Worm (Caenorhabditis elegans): Measurements from ENCODE around the gene zhp-4.

Gene zhp-4

DNA sequence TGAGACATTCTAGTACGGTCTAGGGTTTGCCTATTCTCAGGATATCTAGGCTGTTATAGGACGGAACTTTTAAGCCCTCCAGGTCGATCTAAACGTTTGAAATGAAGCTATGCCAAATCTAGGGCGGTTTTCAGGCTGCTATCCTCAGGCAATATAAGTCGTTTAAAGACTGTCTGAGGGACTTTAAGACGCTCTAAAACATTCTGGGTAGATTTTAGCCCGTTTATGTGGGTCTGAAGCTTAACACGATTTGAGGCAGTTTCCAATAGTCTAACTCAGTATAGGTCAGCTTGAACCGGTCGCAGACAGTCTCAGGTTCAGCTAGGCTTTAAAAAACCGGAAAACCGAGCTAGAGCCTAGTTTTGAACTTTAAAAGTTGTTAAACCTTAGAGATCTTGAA lies 50.7 kb downstream of the zhp-4 start:
- TF ChIP-seq lin-13 (tag; optimal IDR thresholded peaks at IDR 0.05) (no peak), mep-1 (tag; optimal IDR thresholded peaks at IDR 0.05) (no peak), flh-1 (GFP tag; optimal IDR thresholded peaks at IDR 0.05) (no peak), hlh-1 (tag; optimal IDR thresholded peaks at IDR 0.05) (no peak)

DNA sequence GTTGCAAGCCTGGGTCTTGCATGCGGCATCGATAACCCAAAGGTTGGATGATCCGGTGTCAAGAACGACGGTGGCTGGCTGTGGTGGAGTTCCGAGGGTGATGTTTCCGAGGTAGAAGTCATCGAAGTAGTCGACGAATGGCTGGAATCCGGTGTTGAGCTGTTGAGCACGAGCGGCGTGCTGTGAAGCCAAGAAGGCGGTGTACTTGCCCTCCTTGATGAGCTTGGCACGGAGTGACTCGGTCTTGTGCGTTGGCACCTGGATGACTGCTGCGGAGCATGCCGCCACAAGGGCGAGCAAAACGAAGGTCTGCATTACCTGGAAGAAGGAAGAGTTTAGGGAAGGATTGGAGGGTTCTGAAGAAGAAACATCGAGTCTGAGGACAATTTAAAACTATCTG lies 51.1 kb downstream of the zhp-4 start, which contains the start of gene asp-1:
Gene asp-1, minus strand, starts transcription at position 315 of the 400 bp plus-strand sequence.
- TF ChIP-seq lin-13 (tag; optimal IDR thresholded peaks at IDR 0.05), result no peak
- peak; percentile 26 for TF ChIP-seq drap-1 (GFP tag; optimal IDR thresholded peaks at IDR 0.05)

DNA sequence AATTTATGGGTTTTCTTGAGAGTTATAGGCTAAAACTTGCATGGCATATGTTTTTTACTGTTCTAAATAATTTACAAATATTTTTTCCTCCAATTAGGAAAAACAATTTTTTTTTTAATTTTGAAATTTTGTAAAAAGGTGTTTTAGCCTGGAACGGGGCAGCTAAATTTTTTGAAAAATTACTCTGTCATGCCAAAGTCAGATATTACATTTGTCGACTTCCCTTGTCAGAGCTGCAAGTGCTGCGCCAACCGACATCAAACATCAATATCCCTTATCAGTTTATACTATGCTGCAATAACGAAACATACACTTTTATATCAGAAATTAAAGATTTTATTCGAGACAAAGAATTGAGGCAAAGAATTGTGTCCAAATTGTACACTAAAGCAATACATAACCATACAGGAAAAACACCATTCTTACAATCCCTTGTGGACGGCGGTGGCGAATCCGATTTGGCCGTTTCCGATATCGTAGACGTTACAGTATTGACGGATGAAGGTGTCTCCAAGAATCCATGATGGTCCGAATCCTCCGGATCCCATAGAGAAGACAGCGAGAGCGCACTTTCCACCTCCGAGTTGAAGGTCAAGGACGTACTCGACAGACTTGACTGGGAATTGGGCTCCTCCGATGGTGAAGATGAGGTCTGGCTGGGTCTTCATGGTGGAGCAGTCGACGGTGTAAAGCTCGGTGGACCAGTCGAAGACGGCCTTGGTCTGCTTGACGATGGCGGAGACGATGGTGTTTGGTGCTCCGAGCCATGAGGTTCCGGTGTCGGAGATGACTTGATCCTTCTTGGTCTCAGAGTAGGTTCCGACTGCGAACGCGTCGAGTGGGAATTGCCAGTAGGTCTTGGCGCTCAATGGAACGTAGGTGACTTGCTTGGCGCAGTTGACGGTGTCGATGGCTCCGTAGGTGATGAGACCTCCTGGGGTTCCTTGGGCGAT lies 52.2 kb downstream of the zhp-4 start:
- TF ChIP-seq mep-1 (tag; optimal IDR thresholded peaks at IDR 0.05) (no peak), lin-13 (tag; optimal IDR thresholded peaks at IDR 0.05) (no peak), nhr-2 (tag; optimal IDR thresholded peaks at IDR 0.05) (no peak), nhr-237 (tag; optimal IDR thresholded peaks at IDR 0.05) (no peak), ces-1 (GFP tag; optimal IDR thresholded peaks at IDR 0.05) (no peak), mab-5 (tag; optimal IDR thresholded peaks at IDR 0.05) (no peak), flh-1 (GFP tag; optimal IDR thresholded peaks at IDR 0.05) (no peak), sptf-1 (tag; optimal IDR thresholded peaks at IDR 0.05) (no peak), lin-32 (GFP tag; optimal IDR thresholded peaks at IDR 0.05) (no peak), elt-3 (tag; optimal IDR thresholded peaks at IDR 0.05) (no peak)

Data from whole organism, mixed stage, embryonic.